1 fruit fly cellular context compared by ENCODE assay signal in the genomic region with DNA sequence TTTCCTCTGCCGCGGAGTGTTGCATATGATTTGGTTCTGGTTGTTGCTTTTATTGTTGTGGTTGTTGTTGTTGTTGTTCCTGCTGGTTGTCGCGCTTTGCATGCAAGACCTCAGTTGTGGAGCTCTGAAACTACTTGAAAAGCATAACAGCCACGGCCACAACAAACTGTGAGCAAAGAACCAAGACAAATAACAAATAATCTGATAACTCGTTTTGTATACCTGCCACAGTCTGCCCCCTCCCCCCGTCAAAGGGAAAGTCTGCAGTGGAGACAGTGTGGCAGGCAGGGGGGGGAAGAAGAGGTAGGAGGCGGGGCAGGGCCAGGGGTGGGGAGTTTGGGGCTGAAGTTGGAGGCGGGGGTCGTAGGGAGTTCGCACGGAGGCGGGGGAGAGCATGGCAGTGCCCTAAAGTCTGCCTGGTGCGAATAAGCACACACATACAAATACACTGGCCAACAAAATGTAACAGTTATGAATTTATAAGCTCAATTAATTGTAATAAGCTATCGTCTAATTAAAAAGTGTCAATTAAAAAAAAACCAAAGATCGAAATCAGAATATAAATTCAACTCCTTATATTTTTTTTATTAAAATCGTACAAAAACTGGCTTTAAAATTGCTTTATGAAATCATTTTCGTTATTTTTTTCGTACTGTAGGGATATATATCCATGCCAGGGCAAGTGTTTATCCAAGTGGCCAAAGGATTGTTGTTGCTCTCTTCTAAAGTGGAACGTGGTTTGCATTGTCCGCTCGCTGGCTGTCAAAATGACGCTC.
A peak's percentile ranks its signal among the peaks of the same experiment; 100 is the strongest.
TF ChIP-seq lines count a peak whose summit lies in the region.

No protein-coding gene starts in this region.

TF ChIP-seq in whole organism, embryonic, 481 proteins besides CTCF, POLR2A, EP300 and RAD21 (continued from another document):
- no peak for TF ChIP-seq CG2116 (GFP tag; optimal IDR thresholded peaks at IDR 0.05; lab: Kevin White, UChicago)
- TF ChIP-seq Vsx1 (GFP tag; optimal IDR thresholded peaks at IDR 0.05; lab: Kevin White, UChicago), result no peak
- TF ChIP-seq Dp (GFP tag; optimal IDR thresholded peaks at IDR 0.05; lab: Kevin White, UChicago), result no peak
- no peak for TF ChIP-seq Poxn (GFP tag; IDR thresholded peaks at IDR 0.05; lab: Robert Waterston, UW)
- no peak for TF ChIP-seq CG10431 (GFP tag; optimal IDR thresholded peaks at IDR 0.05; lab: Kevin White, UChicago)
- no peak for TF ChIP-seq CG3163 (GFP tag; optimal IDR thresholded peaks at IDR 0.05; lab: Kevin White, UChicago)
- TF ChIP-seq Meics (GFP tag; optimal IDR thresholded peaks at IDR 0.05; lab: Kevin White, UChicago), result no peak
- TF ChIP-seq Xbp1 (GFP tag; optimal IDR thresholded peaks at IDR 0.05; lab: Kevin White, UChicago), result peak; percentile 8
- no peak for TF ChIP-seq slou (GFP tag; optimal IDR thresholded peaks at IDR 0.05; lab: Kevin White, UChicago)
- TF ChIP-seq CG14014 (GFP tag; IDR thresholded peaks at IDR 0.05; lab: Robert Waterston, UW), result no peak
- TF ChIP-seq CG30403 (GFP tag; optimal IDR thresholded peaks at IDR 0.05; lab: Kevin White, UChicago), result peak; percentile 33
- TF ChIP-seq peb (GFP tag; IDR thresholded peaks at IDR 0.05; lab: Robert Waterston, UW), result no peak
- TF ChIP-seq CG8388 (GFP tag; optimal IDR thresholded peaks at IDR 0.05; lab: Kevin White, UChicago), result peak; percentile 55
- TF ChIP-seq CG7786 (GFP tag; optimal IDR thresholded peaks at IDR 0.05; lab: Kevin White, UChicago), result no peak
- no peak for TF ChIP-seq CG14441 (GFP tag; IDR thresholded peaks at IDR 0.05; lab: Robert Waterston, UW)
- TF ChIP-seq CG8924 (tag; optimal IDR thresholded peaks at IDR 0.05; lab: Kevin White, UChicago), result no peak
- no peak for TF ChIP-seq CG30020 (tag; optimal IDR thresholded peaks at IDR 0.05; lab: Kevin White, UChicago)
- TF ChIP-seq Opbp (GFP tag; IDR thresholded peaks at IDR 0.05; lab: Robert Waterston, UW; ENCODE audit: partially characterized antibody), result no peak
- no peak for TF ChIP-seq amos (GFP tag; IDR thresholded peaks at IDR 0.05; lab: Robert Waterston, UW; ENCODE audit: partially characterized antibody)
- TF ChIP-seq CG1024 (GFP tag; IDR thresholded peaks at IDR 0.05; lab: Robert Waterston, UW), result no peak
- no peak for TF ChIP-seq bigmax (GFP tag; optimal IDR thresholded peaks at IDR 0.05; lab: Kevin White, UChicago)
- no peak for TF ChIP-seq Hmr (GFP tag; optimal IDR thresholded peaks at IDR 0.05; lab: Kevin White, UChicago)
- no peak for TF ChIP-seq CG9437 (GFP tag; optimal IDR thresholded peaks at IDR 0.05; lab: Kevin White, UChicago)
- no peak for TF ChIP-seq Ravus (GFP tag; IDR thresholded peaks at IDR 0.05; lab: Robert Waterston, UW)
- no peak for TF ChIP-seq CG2202 (tag; optimal IDR thresholded peaks at IDR 0.05; lab: Kevin White, UChicago)
- no peak for TF ChIP-seq sug (tag; optimal IDR thresholded peaks at IDR 0.05; lab: Kevin White, UChicago)
- TF ChIP-seq sisA (GFP tag; IDR thresholded peaks at IDR 0.05; lab: Robert Waterston, UW), result no peak
- TF ChIP-seq otp (GFP tag; IDR thresholded peaks at IDR 0.05; lab: Robert Waterston, UW), result peak; percentile 54; the same call in 1 of the 3 replicates
- TF ChIP-seq eve (GFP tag; optimal IDR thresholded peaks at IDR 0.05; lab: Kevin White, UChicago), result no peak
- no peak for TF ChIP-seq so (GFP tag; IDR thresholded peaks at IDR 0.05; lab: Robert Waterston, UW)
- peak; percentile 45 for TF ChIP-seq grn (GFP tag; optimal IDR thresholded peaks at IDR 0.05; lab: Kevin White, UChicago)
- TF ChIP-seq Abd-B (GFP tag; optimal IDR thresholded peaks at IDR 0.05; lab: Kevin White, UChicago), result peak; percentile 29
- no peak for TF ChIP-seq CG11696 (GFP tag; IDR thresholded peaks at IDR 0.05; lab: Robert Waterston, UW)
- TF ChIP-seq CrebB (tag; optimal IDR thresholded peaks at IDR 0.05; lab: Kevin White, UChicago), result no peak
- peak; percentile 50 for TF ChIP-seq CG12391 (tag; optimal IDR thresholded peaks at IDR 0.05; lab: Kevin White, UChicago)
- TF ChIP-seq fd96Cb (tag; optimal IDR thresholded peaks at IDR 0.05; lab: Kevin White, UChicago), result peak; percentile 53
- TF ChIP-seq nmo (GFP tag; optimal IDR thresholded peaks at IDR 0.05; lab: Kevin White, UChicago), result peak; percentile 55
- peak; percentile 7 for TF ChIP-seq CG10543 (GFP tag; optimal IDR thresholded peaks at IDR 0.05; lab: Kevin White, UChicago)
- peak; percentile 43 for TF ChIP-seq unpg (GFP tag; optimal IDR thresholded peaks at IDR 0.05; lab: Kevin White, UChicago)
- TF ChIP-seq CG11247 (GFP tag; IDR thresholded peaks at IDR 0.05; lab: Robert Waterston, UW), result no peak
- TF ChIP-seq CG5180 (GFP tag; optimal IDR thresholded peaks at IDR 0.05; lab: Kevin White, UChicago), result no peak
- no peak for TF ChIP-seq shn (GFP tag; optimal IDR thresholded peaks at IDR 0.05; lab: Kevin White, UChicago)
- TF ChIP-seq Deaf1 (tag; optimal IDR thresholded peaks at IDR 0.05; lab: Kevin White, UChicago), result no peak
- no peak for TF ChIP-seq wdn (GFP tag; IDR thresholded peaks at IDR 0.05; lab: Robert Waterston, UW)
- TF ChIP-seq CG2129 (GFP tag; IDR thresholded peaks at IDR 0.05; lab: Robert Waterston, UW; ENCODE audit: partially characterized antibody), result no peak
- TF ChIP-seq sr (GFP tag; IDR thresholded peaks at IDR 0.05; lab: Robert Waterston, UW), result 0 out of 3 replicates have a peak, but pooled peaks have one; percentile 30
- peak; percentile 3 for TF ChIP-seq CG16815 (GFP tag; optimal IDR thresholded peaks at IDR 0.05; lab: Kevin White, UChicago)
- peak; percentile 3 for TF ChIP-seq bab2 (GFP tag; optimal IDR thresholded peaks at IDR 0.05; lab: Kevin White, UChicago)
- no peak for TF ChIP-seq CG4854 (GFP tag; optimal IDR thresholded peaks at IDR 0.05; lab: Kevin White, UChicago)
- TF ChIP-seq Atf3 (GFP tag; optimal IDR thresholded peaks at IDR 0.05; lab: Kevin White, UChicago), result no peak
- TF ChIP-seq HHEX (GFP tag; optimal IDR thresholded peaks at IDR 0.05; lab: Kevin White, UChicago), result no peak
- TF ChIP-seq Hey (tag; optimal IDR thresholded peaks at IDR 0.05; lab: Kevin White, UChicago), result no peak
- TF ChIP-seq az2 (GFP tag; optimal IDR thresholded peaks at IDR 0.05; lab: Kevin White, UChicago), result peak; percentile 24
- no peak for TF ChIP-seq Usf (GFP tag; optimal IDR thresholded peaks at IDR 0.05; lab: Kevin White, UChicago)
- peak; percentile 68 for TF ChIP-seq dmrt11E (tag; optimal IDR thresholded peaks at IDR 0.05; lab: Kevin White, UChicago)
- peak; percentile 16 for TF ChIP-seq Asciz (GFP tag; optimal IDR thresholded peaks at IDR 0.05; lab: Kevin White, UChicago)
- no peak for TF ChIP-seq CG7963 (GFP tag; IDR thresholded peaks at IDR 0.05; lab: Robert Waterston, UW; ENCODE audit: partially characterized antibody)
- TF ChIP-seq Fer3 (tag; optimal IDR thresholded peaks at IDR 0.05; lab: Kevin White, UChicago), result no peak
- no peak for TF ChIP-seq CG8359 (GFP tag; optimal IDR thresholded peaks at IDR 0.05; lab: Kevin White, UChicago; ENCODE audit: borderline replicate concordance)
- peak; percentile 69 for TF ChIP-seq CG10979 (tag; optimal IDR thresholded peaks at IDR 0.05; lab: Kevin White, UChicago)
- no peak for TF ChIP-seq dpn (GFP tag; optimal IDR thresholded peaks at IDR 0.05; lab: Kevin White, UChicago)
- no peak for TF ChIP-seq gcm2 (GFP tag; optimal IDR thresholded peaks at IDR 0.05; lab: Kevin White, UChicago)
- TF ChIP-seq exex (tag; optimal IDR thresholded peaks at IDR 0.05; lab: Kevin White, UChicago), result no peak
- TF ChIP-seq ERR (GFP tag; optimal IDR thresholded peaks at IDR 0.05; lab: Kevin White, UChicago), result no peak
